In genomic region chr2L:18312309-18312708, dm6 we compare ENCODE assay signal across 3 fruit fly cellular contexts.
TF ChIP-seq lines count a peak whose summit lies in the region.

No protein-coding gene starts in this region.

TF ChIP-seq in whole organism, embryonic, 481 proteins besides CTCF, POLR2A, EP300 and RAD21 (continued from another document and continues in another):
- TF ChIP-seq org-1 (GFP tag; optimal IDR thresholded peaks at IDR 0.05; lab: Kevin White, UChicago) (peak; percentile 45), CG33557 (GFP tag; optimal IDR thresholded peaks at IDR 0.05; lab: Kevin White, UChicago) (peak; percentile 57), CG15073 (GFP tag; optimal IDR thresholded peaks at IDR 0.05; lab: Kevin White, UChicago) (no peak), grau (tag; optimal IDR thresholded peaks at IDR 0.05; lab: Kevin White, UChicago) (peak; percentile 34), CG11723 (GFP tag; optimal IDR thresholded peaks at IDR 0.05; lab: Kevin White, UChicago) (peak; percentile 41), CG12104 (GFP tag; optimal IDR thresholded peaks at IDR 0.05; lab: Kevin White, UChicago) (no peak), CG6813 (GFP tag; optimal IDR thresholded peaks at IDR 0.05; lab: Kevin White, UChicago) (peak; percentile 24), unpg (GFP tag; optimal IDR thresholded peaks at IDR 0.05; lab: Kevin White, UChicago) (peak; percentile 67), Dad (GFP tag; optimal IDR thresholded peaks at IDR 0.05; lab: Kevin White, UChicago) (no peak), disco-r (GFP tag; optimal IDR thresholded peaks at IDR 0.05; lab: Kevin White, UChicago) (no peak), tgo (GFP tag; IDR thresholded peaks at IDR 0.05; lab: Robert Waterston, UW) (no peak), CG17361 (GFP tag; IDR thresholded peaks at IDR 0.05; lab: Robert Waterston, UW) (peak; percentile 83), CG6689 (GFP tag; IDR thresholded peaks at IDR 0.05; lab: Robert Waterston, UW) (peak; percentile 13; the same call in 1 of the 2 replicates), sug (tag; optimal IDR thresholded peaks at IDR 0.05; lab: Kevin White, UChicago) (no peak), dimm (GFP tag; IDR thresholded peaks at IDR 0.05; lab: Robert Waterston, UW) (no peak), Hr51 (GFP tag; optimal IDR thresholded peaks at IDR 0.05; lab: Kevin White, UChicago) (peak in 1 of 2 experiments; percentile 71), CG16815 (GFP tag; optimal IDR thresholded peaks at IDR 0.05; lab: Kevin White, UChicago) (peak; percentile 27), Pdp1 (GFP tag; optimal IDR thresholded peaks at IDR 0.05; lab: Kevin White, UChicago) (peak; percentile 11 to 94), Max (GFP tag; optimal IDR thresholded peaks at IDR 0.05; lab: Kevin White, UChicago) (no peak), Eip74EF (GFP tag; optimal IDR thresholded peaks at IDR 0.05; lab: Kevin White, UChicago) (peak in 1 of 2 experiments; percentile 24), esg (GFP tag; conservative IDR thresholded peaks at IDR 0.05; lab: Robert Waterston, UW) (no peak), HLHmδ (GFP tag; optimal IDR thresholded peaks at IDR 0.05; lab: Kevin White, UChicago) (no peak), CG15269 (tag; optimal IDR thresholded peaks at IDR 0.05; lab: Kevin White, UChicago) (peak; percentile 26), CG13296 (GFP tag; optimal IDR thresholded peaks at IDR 0.05; lab: Kevin White, UChicago) (no peak), tup (GFP tag; optimal IDR thresholded peaks at IDR 0.05; lab: Kevin White, UChicago) (no peak), CG16863 (GFP tag; optimal IDR thresholded peaks at IDR 0.05; lab: Kevin White, UChicago) (peak; percentile 5), CkIIα-i1 (GFP tag; IDR thresholded peaks at IDR 0.05; lab: Robert Waterston, UW) (no peak), lmd (GFP tag; IDR thresholded peaks at IDR 0.05; lab: Robert Waterston, UW) (peak; percentile 30; the same call in 1 of the 2 replicates), sisA (GFP tag; IDR thresholded peaks at IDR 0.05; lab: Robert Waterston, UW) (peak; percentile 37), ap (GFP tag; IDR thresholded peaks at IDR 0.05; lab: Robert Waterston, UW) (no peak), CG12942 (GFP tag; optimal IDR thresholded peaks at IDR 0.05; lab: Kevin White, UChicago) (no peak), corto (GFP tag; optimal IDR thresholded peaks at IDR 0.05; lab: Kevin White, UChicago) (peak; percentile 75), jumu (GFP tag; optimal IDR thresholded peaks at IDR 0.05; lab: Kevin White, UChicago) (peak; percentile 3), gce (GFP tag; IDR thresholded peaks at IDR 0.05; lab: Robert Waterston, UW) (no peak), pum (GFP tag; optimal IDR thresholded peaks at IDR 0.05; lab: Kevin White, UChicago) (peak; percentile 41), ham (GFP tag; IDR thresholded peaks at IDR 0.05; lab: Robert Waterston, UW) (no peak), CG30403 (GFP tag; optimal IDR thresholded peaks at IDR 0.05; lab: Kevin White, UChicago) (peak; percentile 61), CG32767 (GFP tag; IDR thresholded peaks at IDR 0.05; lab: Robert Waterston, UW) (no peak), CG1647 (GFP tag; optimal IDR thresholded peaks at IDR 0.05; lab: Kevin White, UChicago) (no peak), CG17829 (tag; optimal IDR thresholded peaks at IDR 0.05; lab: Kevin White, UChicago) (peak; percentile 59), CG31365 (tag; optimal IDR thresholded peaks at IDR 0.05; lab: Kevin White, UChicago) (no peak), dpn (GFP tag; optimal IDR thresholded peaks at IDR 0.05; lab: Kevin White, UChicago) (peak in 1 of 2 experiments; percentile 16), CG10147 (GFP tag; optimal IDR thresholded peaks at IDR 0.05; lab: Kevin White, UChicago) (no peak), Side (GFP tag; optimal IDR thresholded peaks at IDR 0.05; lab: Kevin White, UChicago) (no peak), CG10979 (tag; optimal IDR thresholded peaks at IDR 0.05; lab: Kevin White, UChicago) (peak; percentile 81)

TF ChIP-seq in whole organism, prepupa, 60 proteins besides CTCF, POLR2A, EP300 and RAD21 (continued from another document):
- TF ChIP-seq CG11902 (GFP tag; optimal IDR thresholded peaks at IDR 0.05; lab: Kevin White, UChicago) (peak; percentile 77), Met (GFP tag; optimal IDR thresholded peaks at IDR 0.05; lab: Kevin White, UChicago) (peak; percentile 94), CG8632 (GFP tag; optimal IDR thresholded peaks at IDR 0.05; lab: Kevin White, UChicago) (peak; percentile 79), Sox15 (GFP tag; optimal IDR thresholded peaks at IDR 0.05; lab: Kevin White, UChicago) (peak; percentile 79), eg (GFP tag; IDR thresholded peaks at IDR 0.05; lab: Robert Waterston, UW) (peak; percentile 58; the same call in 2 of the 3 replicates), Gug (GFP tag; IDR thresholded peaks at IDR 0.05; lab: Robert Waterston, UW) (peak; percentile 58), esn (GFP tag; optimal IDR thresholded peaks at IDR 0.05; lab: Kevin White, UChicago) (peak; percentile 94), CG9139 (GFP tag; optimal IDR thresholded peaks at IDR 0.05; lab: Kevin White, UChicago) (peak; percentile 68), CG8319 (GFP tag; optimal IDR thresholded peaks at IDR 0.05; lab: Kevin White, UChicago) (peak; percentile 78), ss (GFP tag; optimal IDR thresholded peaks at IDR 0.05; lab: Kevin White, UChicago) (peak; percentile 71 to 78), fd85E (GFP tag; optimal IDR thresholded peaks at IDR 0.05; lab: Kevin White, UChicago) (peak; percentile 67), cyc (GFP tag; optimal IDR thresholded peaks at IDR 0.05; lab: Kevin White, UChicago) (peak; percentile 93), CG3032 (tag; optimal IDR thresholded peaks at IDR 0.05; lab: Kevin White, UChicago) (peak; percentile 92), topi (GFP tag; optimal IDR thresholded peaks at IDR 0.05; lab: Kevin White, UChicago) (peak; percentile 93), CG11762 (GFP tag; optimal IDR thresholded peaks at IDR 0.05; lab: Kevin White, UChicago; ENCODE audit: insufficient read depth) (peak; percentile 79), Hr4 (GFP tag; optimal IDR thresholded peaks at IDR 0.05; lab: Kevin White, UChicago) (peak; percentile 67), achi (GFP tag; optimal IDR thresholded peaks at IDR 0.05; lab: Kevin White, UChicago) (peak; percentile 85), salr (GFP tag; optimal IDR thresholded peaks at IDR 0.05; lab: Kevin White, UChicago) (peak; percentile 77 to 87), CG7368 (GFP tag; optimal IDR thresholded peaks at IDR 0.05; lab: Kevin White, UChicago) (peak; percentile 81), Blimp-1 (GFP tag; optimal IDR thresholded peaks at IDR 0.05; lab: Kevin White, UChicago) (peak; percentile 81), acj6 (GFP tag; optimal IDR thresholded peaks at IDR 0.05; lab: Kevin White, UChicago) (peak; percentile 90), CG3919 (GFP tag; optimal IDR thresholded peaks at IDR 0.05; lab: Kevin White, UChicago) (peak; percentile 87), fd59A (GFP tag; optimal IDR thresholded peaks at IDR 0.05; lab: Kevin White, UChicago) (peak; percentile 91), Hr38 (GFP tag; optimal IDR thresholded peaks at IDR 0.05; lab: Kevin White, UChicago) (no peak), CG10669 (GFP tag; optimal IDR thresholded peaks at IDR 0.05; lab: Kevin White, UChicago) (peak; percentile 89), svp (GFP tag; lab: Kevin White, UChicago) (peak; percentile 97), Sox14 (GFP tag; optimal IDR thresholded peaks at IDR 0.05; lab: Kevin White, UChicago) (peak; percentile 93), dac (GFP tag; optimal IDR thresholded peaks at IDR 0.05; lab: Kevin White, UChicago) (peak; percentile 55), Eip75B (GFP tag; optimal IDR thresholded peaks at IDR 0.05; lab: Kevin White, UChicago) (peak; percentile 89), CG31627 (GFP tag; optimal IDR thresholded peaks at IDR 0.05; lab: Kevin White, UChicago) (peak; percentile 93), CG10631 (GFP tag; optimal IDR thresholded peaks at IDR 0.05; lab: Kevin White, UChicago) (peak; percentile 91), Smox (GFP tag; optimal IDR thresholded peaks at IDR 0.05; lab: Kevin White, UChicago) (peak; percentile 91), CG15336 (GFP tag; IDR thresholded peaks at IDR 0.05; lab: Robert Waterston, UW) (peak; percentile 67), lz (GFP tag; optimal IDR thresholded peaks at IDR 0.05; lab: Kevin White, UChicago) (peak; percentile 95), CG6808 (GFP tag; optimal IDR thresholded peaks at IDR 0.05; lab: Kevin White, UChicago) (peak; percentile 91), OdsH (GFP tag; optimal IDR thresholded peaks at IDR 0.05; lab: Kevin White, UChicago) (peak; percentile 88)
TF ChIP-seq in whole organism, prepupa: peak in this region for 57.

TF ChIP-seq in whole organism, wandering third instar larva, 38 proteins besides CTCF, POLR2A, EP300 and RAD21 (continued from another document):
- no peak for TF ChIP-seq CrebA (GFP tag; optimal IDR thresholded peaks at IDR 0.05; lab: Kevin White, UChicago; ENCODE audit: borderline replicate concordance)
- no peak for TF ChIP-seq Dfd (GFP tag; optimal IDR thresholded peaks at IDR 0.05; lab: Kevin White, UChicago)
- no peak for TF ChIP-seq Hr83 (GFP tag; optimal IDR thresholded peaks at IDR 0.05; lab: Kevin White, UChicago; ENCODE audit: poor library complexity, severe bottlenecking)
